Fruit fly (Drosophila melanogaster) whole organism, embryonic: ENCODE measurements around the gene Acf.

Source experiments
- Antp ChIP-seq: fragments of 200-800 bp; sonication (Bioruptor generic); optimal IDR thresholded peaks from 3 replicates; lab custom pipeline; 2016; ENCODE audit warnings: missing biosample characterization, missing genetic modification characterization
- Atf-2 ChIP-seq: fragments of 200-800 bp; sonication (Bioruptor generic); optimal IDR thresholded peaks from 2 replicates; lab custom pipeline; 2016; ENCODE audit warnings: missing biosample characterization, missing genetic modification characterization
- B-H1 ChIP-seq: fragments of 200-800 bp; sonication (Bioruptor generic); IDR thresholded peaks from 3 replicates; pipeline ENCODE4 v1.3.6; 2022; ENCODE audit warnings: missing biosample characterization, missing genetic modification characterization
- CG10267 ChIP-seq: fragments of 200-800 bp; sonication (Bioruptor generic); optimal IDR thresholded peaks from 2 replicates; lab custom pipeline; 2018; ENCODE audit warnings: missing biosample characterization, mild to moderate bottlenecking, missing genetic modification characterization, moderate library complexity
- CG10321 ChIP-seq: fragments of 200-800 bp; sonication (Bioruptor generic); IDR thresholded peaks from 2 replicates; pipeline ENCODE4 v1.3.6; 2022; ENCODE audit warnings: missing biosample characterization, missing genetic modification characterization
- CG11560 ChIP-seq: fragments of 200-800 bp; sonication (Bioruptor generic); IDR thresholded peaks from 3 replicates; pipeline ENCODE4 v1.3.6; 2022; ENCODE audit warnings: missing biosample characterization, missing genetic modification characterization
- CG12104 ChIP-seq: fragments of 200-800 bp; sonication (Bioruptor generic); optimal IDR thresholded peaks from 3 replicates; lab custom pipeline; 2016; ENCODE audit warnings: missing biosample characterization, missing genetic modification characterization
- CG13424 ChIP-seq: fragments of 200-800 bp; sonication (Bioruptor generic); optimal IDR thresholded peaks from 2 replicates; lab custom pipeline; 2019; ENCODE audit warnings: missing biosample characterization, mild to moderate bottlenecking, missing genetic modification characterization, moderate library complexity
- CG14860 ChIP-seq: fragments of 200-800 bp; sonication (Bioruptor generic); IDR thresholded peaks from 3 replicates; pipeline ENCODE4 v1.3.6; 2022; ENCODE audit warnings: missing biosample characterization, missing genetic modification characterization; ENCODE audit not compliant: partially characterized antibody
- CG15479 ChIP-seq: fragments of 200-800 bp; sonication (Bioruptor generic); optimal IDR thresholded peaks from 3 replicates; lab custom pipeline; 2019; ENCODE audit warnings: missing biosample characterization, mild to moderate bottlenecking, missing genetic modification characterization, moderate library complexity
- CG17829 ChIP-seq: fragments of 200-800 bp; optimal IDR thresholded peaks from 2 replicates; lab custom pipeline; 2019; ENCODE audit warnings: missing biosample characterization, mild to moderate bottlenecking, missing genetic modification characterization, moderate library complexity
- CG18011 ChIP-seq: fragments of 200-800 bp; sonication (Bioruptor generic); optimal IDR thresholded peaks from 2 replicates; lab custom pipeline; 2017; ENCODE audit warnings: missing biosample characterization, missing genetic modification characterization, mild to moderate bottlenecking, moderate library complexity, missing genotype
- CG18764 ChIP-seq: fragments of 200-800 bp; sonication (Bioruptor generic); optimal IDR thresholded peaks from 3 replicates; lab custom pipeline; 2016; ENCODE audit warnings: missing biosample characterization, missing genetic modification characterization
- CG2678 ChIP-seq: fragments of 200-800 bp; sonication (Bioruptor generic); optimal IDR thresholded peaks from 3 replicates; lab custom pipeline; 2019; ENCODE audit warnings: missing biosample characterization, mild to moderate bottlenecking, missing genetic modification characterization, moderate library complexity
- CG4328 ChIP-seq: fragments of 200-800 bp; sonication (Bioruptor generic); optimal IDR thresholded peaks from 3 replicates; lab custom pipeline; 2017; ENCODE audit warnings: missing biosample characterization, missing genetic modification reagents, missing genetic modification characterization
- CG4360 ChIP-seq: fragments of 200-800 bp; sonication (Bioruptor generic); IDR thresholded peaks from 2 replicates; pipeline ENCODE4 v1.3.6; 2022; ENCODE audit warnings: missing biosample characterization, missing genetic modification characterization
- CG6175 ChIP-seq: fragments of 200-800 bp; sonication (Bioruptor generic); IDR thresholded peaks from 3 replicates; pipeline ENCODE4 v1.3.6; 2022; ENCODE audit warnings: missing biosample characterization, missing genetic modification characterization
- CG8359 ChIP-seq: fragments of 200-800 bp; sonication (Bioruptor generic); optimal IDR thresholded peaks from 2 replicates; lab custom pipeline; 2017; ENCODE audit warnings: missing biosample characterization, mild to moderate bottlenecking, missing genetic modification characterization, borderline replicate concordance
- CG8924 ChIP-seq: fragments of 200-800 bp; optimal IDR thresholded peaks from 3 replicates; lab custom pipeline; 2019; ENCODE audit warnings: missing biosample characterization, mild to moderate bottlenecking, missing genetic modification characterization, moderate library complexity
- CG9215 ChIP-seq: fragments of 200-800 bp; sonication (Bioruptor generic); IDR thresholded peaks from 2 replicates; pipeline ENCODE4 v1.3.6; 2022; ENCODE audit warnings: missing biosample characterization, missing genetic modification characterization
- Camta ChIP-seq: fragments of 200-800 bp; sonication (Bioruptor generic); optimal IDR thresholded peaks from 2 replicates; lab custom pipeline; 2016; ENCODE audit warnings: missing biosample characterization, missing genetic modification characterization
- Dbx ChIP-seq: fragments of 200-800 bp; sonication (Bioruptor generic); IDR thresholded peaks from 3 replicates; pipeline ENCODE4 v1.3.6; 2022; ENCODE audit warnings: missing biosample characterization, missing genetic modification characterization
- Dref ChIP-seq: fragments of 200-800 bp; sonication (Bioruptor generic); IDR thresholded peaks from 2 replicates; pipeline ENCODE4 v1.3.6; 2022; ENCODE audit warnings: missing biosample characterization, missing genetic modification characterization
- E2f1 ChIP-seq: fragments of 200-800 bp; sonication (Bioruptor generic); IDR thresholded peaks from 2 replicates; pipeline ENCODE4 v1.3.6; 2022; ENCODE audit warnings: missing biosample characterization, missing genetic modification characterization
- H2.0 ChIP-seq: fragments of 200-800 bp; sonication (Bioruptor generic); IDR thresholded peaks from 2 replicates; pipeline ENCODE4 v1.3.6; 2022; ENCODE audit warnings: missing biosample characterization, missing genetic modification characterization
- Hr39 ChIP-seq: fragments of >200 bp; optimal IDR thresholded peaks from 2 replicates; lab custom pipeline; 2017
- Scr ChIP-seq: fragments of 200-800 bp; sonication (Bioruptor generic); IDR thresholded peaks from 2 replicates; pipeline ENCODE4 v1.3.6; 2022; ENCODE audit warnings: missing biosample characterization, missing genetic modification characterization; ENCODE audit not compliant: partially characterized antibody
- Ssrp ChIP-seq: fragments of 200-800 bp; sonication (Bioruptor generic); optimal IDR thresholded peaks from 2 replicates; lab custom pipeline; 2018; ENCODE audit warnings: missing biosample characterization, mild to moderate bottlenecking, missing genetic modification characterization, moderate library complexity
- TFAM ChIP-seq: fragments of 200-800 bp; sonication (Bioruptor generic); optimal IDR thresholded peaks from 2 replicates; lab custom pipeline; 2017; ENCODE audit warnings: missing biosample characterization, missing genetic modification characterization, inconsistent platforms
- Xrp1 ChIP-seq: fragments of 200-800 bp; sonication (Bioruptor generic); IDR thresholded peaks from 2 replicates; pipeline ENCODE4 v1.3.6; 2022; ENCODE audit warnings: missing biosample characterization, missing genetic modification characterization
- esg ChIP-seq: fragments of 200-800 bp; sonication (Bioruptor generic); conservative IDR thresholded peaks from 2 replicates; pipeline ENCODE4 v1.3.6; 2022; ENCODE audit warnings: missing biosample characterization, missing genetic modification characterization
- gsb ChIP-seq: fragments of 200-800 bp; sonication (Bioruptor generic); IDR thresholded peaks from 2 replicates; pipeline ENCODE4 v1.3.6; 2022; ENCODE audit warnings: missing biosample characterization, missing genetic modification characterization
- gsb-n ChIP-seq: fragments of 200-800 bp; sonication (Bioruptor generic); optimal IDR thresholded peaks from 3 replicates; lab custom pipeline; 2018; ENCODE audit warnings: missing biosample characterization, mild to moderate bottlenecking, missing genetic modification characterization
- her ChIP-seq: fragments of 200-800 bp; sonication (Bioruptor generic); optimal IDR thresholded peaks from 2 replicates; lab custom pipeline; 2016; ENCODE audit warnings: missing biosample characterization, missing genetic modification characterization
- jing ChIP-seq: fragments of 200-800 bp; sonication (Bioruptor generic); optimal IDR thresholded peaks from 2 replicates; lab custom pipeline; 2018; ENCODE audit warnings: missing biosample characterization, mild to moderate bottlenecking, missing genetic modification characterization
- lab ChIP-seq: fragments of 200-800 bp; sonication (Bioruptor generic); optimal IDR thresholded peaks from 3 replicates; lab custom pipeline; 2017; ENCODE audit warnings: missing biosample characterization, missing genetic modification characterization, mild to moderate bottlenecking, moderate library complexity, missing genetic modification reagents
- lov ChIP-seq, 2 experiments: fragments of 200-800 bp in 1 of 2; fragments of >200 bp in 1 of 2; sonication (Bioruptor generic) in 1 of 2; IDR thresholded peaks in 1 of 2; optimal IDR thresholded peaks in 1 of 2; 2 replicates in 1 of 2; 3 replicates in 1 of 2; pipeline versions ENCODE4 v1.3.6 to Lab custom; 2017 to 2022; ENCODE audit warnings: missing biosample characterization in 1 of 2, missing genetic modification characterization in 1 of 2
- nmo ChIP-seq: fragments of 200-800 bp; sonication (Bioruptor generic); optimal IDR thresholded peaks from 2 replicates; lab custom pipeline; 2018; ENCODE audit warnings: missing biosample characterization, mild to moderate bottlenecking, missing genetic modification characterization, moderate library complexity
- p53 ChIP-seq: fragments of 200-800 bp; sonication (Bioruptor generic); optimal IDR thresholded peaks from 2 replicates; lab custom pipeline; 2016; ENCODE audit warnings: missing biosample characterization, missing genetic modification characterization
- run ChIP-seq: fragments of 200-800 bp; sonication (Bioruptor generic); optimal IDR thresholded peaks from 3 replicates; lab custom pipeline; 2018; ENCODE audit warnings: missing biosample characterization, mild to moderate bottlenecking, missing genetic modification characterization
- sens ChIP-seq: fragments of 200-800 bp; sonication (Bioruptor generic); peaks from one replicate; lab custom pipeline; 2016; ENCODE audit warnings: missing biosample characterization, missing genetic modification characterization
- shn ChIP-seq: fragments of 200-800 bp; sonication (Bioruptor generic); optimal IDR thresholded peaks from 3 replicates; lab custom pipeline; 2016; ENCODE audit warnings: missing biosample characterization, missing genetic modification characterization
- sob ChIP-seq: fragments of 200-800 bp; sonication (Bioruptor generic); IDR thresholded peaks from 2 replicates; pipeline ENCODE4 v1.3.6; 2022; ENCODE audit warnings: missing biosample characterization, missing genetic modification characterization
- stwl ChIP-seq: fragments of 200-800 bp; sonication (Bioruptor generic); optimal IDR thresholded peaks from 3 replicates; lab custom pipeline; 2018; ENCODE audit warnings: missing biosample characterization, mild to moderate bottlenecking, missing genetic modification characterization, moderate library complexity
- tgo ChIP-seq: fragments of 200-800 bp; sonication (Bioruptor generic); IDR thresholded peaks from 3 replicates; pipeline ENCODE4 v1.3.6; 2022; ENCODE audit warnings: missing biosample characterization, missing genetic modification characterization
- tup ChIP-seq: fragments of 200-800 bp; sonication (Bioruptor generic); optimal IDR thresholded peaks from 2 replicates; lab custom pipeline; 2016; ENCODE audit warnings: missing biosample characterization, mild to moderate bottlenecking, missing genetic modification characterization, moderate library complexity
- twi ChIP-seq: fragments of 200-800 bp; optimal IDR thresholded peaks from 2 replicates; lab custom pipeline; 2019; ENCODE audit warnings: missing biosample characterization, mild to moderate bottlenecking, missing genetic modification characterization, moderate library complexity
- unpg ChIP-seq: fragments of 200-800 bp; sonication (Bioruptor generic); optimal IDR thresholded peaks from 3 replicates; lab custom pipeline; 2018; ENCODE audit warnings: missing biosample characterization, mild to moderate bottlenecking, missing genetic modification characterization, moderate library complexity
- wor ChIP-seq: fragments of 200-800 bp; sonication (Bioruptor generic); IDR thresholded peaks from 2 replicates; pipeline ENCODE4 v1.3.6; 2022; ENCODE audit warnings: missing biosample characterization, missing genetic modification characterization
- zen ChIP-seq: fragments of 200-800 bp; sonication (Bioruptor generic); optimal IDR thresholded peaks from 3 replicates; lab custom pipeline; 2018; ENCODE audit warnings: missing biosample characterization, mild to moderate bottlenecking, missing genetic modification characterization, moderate library complexity
- zfh1 ChIP-seq: fragments of 200-800 bp; sonication (Bioruptor generic); IDR thresholded peaks from 3 replicates; pipeline ENCODE4 v1.3.6; 2022; ENCODE audit warnings: missing biosample characterization, missing genetic modification characterization

Gene Acf

DNA sequence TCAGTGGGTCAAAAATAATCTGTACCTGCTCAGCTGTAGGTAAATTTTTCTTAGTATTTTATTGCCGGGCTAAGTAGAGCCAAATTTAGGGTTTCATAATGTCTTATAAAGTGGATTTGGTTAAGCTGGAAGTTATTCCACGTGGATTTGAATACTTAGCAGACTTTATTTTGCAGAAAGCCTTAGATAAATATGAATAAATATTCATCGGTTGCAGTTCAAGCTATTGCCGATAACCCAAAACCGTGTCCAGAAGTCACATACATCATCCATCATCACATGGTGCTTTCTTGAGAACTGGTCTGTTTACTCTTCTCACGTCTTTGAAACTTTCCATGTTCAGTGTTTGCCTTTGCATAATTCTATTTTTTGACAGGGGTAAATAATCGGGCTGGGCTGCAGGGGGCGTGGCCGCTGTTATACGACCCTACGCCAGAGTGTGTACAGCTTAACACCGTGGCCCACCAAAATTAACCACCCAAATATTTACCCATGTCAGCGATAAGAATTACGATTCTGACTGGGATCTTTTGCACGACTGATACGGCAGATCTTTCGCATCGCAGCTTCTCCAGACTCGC is 35.1 kb upstream of the Acf start, which contains the start of gene CG2187 (continued):
- no peak for TF ChIP-seq CG2678 (tag; lab: Kevin White, UChicago)
- TF ChIP-seq CG13424 = peak; percentile 25
- no peak for TF ChIP-seq H2.0 (GFP tag; lab: Robert Waterston, UW)
- no peak for TF ChIP-seq sob (GFP tag; lab: Robert Waterston, UW)
- no peak for TF ChIP-seq her (GFP tag; lab: Kevin White, UChicago)
- TF ChIP-seq CG9215 = no peak
- no peak for TF ChIP-seq lov (optimal IDR thresholded peaks at IDR 0.05; lab: Kevin White, UChicago)
- TF ChIP-seq lov (GFP tag; IDR thresholded peaks at IDR 0.05; lab: Robert Waterston, UW) = no peak
- no peak for TF ChIP-seq Dref (GFP tag; lab: Robert Waterston, UW)
- TF ChIP-seq zen (tag; lab: Kevin White, UChicago) = no peak
- no peak for TF ChIP-seq CG11560 (tag; lab: Robert Waterston, UW)
- TF ChIP-seq wor (GFP tag; lab: Robert Waterston, UW) = no peak
- TF ChIP-seq B-H1 (GFP tag; lab: Robert Waterston, UW) = no peak
- TF ChIP-seq CG8359 (GFP tag; lab: Kevin White, UChicago) = no peak
- no peak for TF ChIP-seq Antp
- TF ChIP-seq CG18764 = no peak
- TF ChIP-seq run (tag; lab: Kevin White, UChicago) = no peak
- TF ChIP-seq Ssrp (tag; lab: Kevin White, UChicago) = no peak
- TF ChIP-seq CG10267 = no peak
- no peak for TF ChIP-seq p53 (GFP tag; lab: Kevin White, UChicago)
- TF ChIP-seq Scr (GFP tag; lab: Robert Waterston, UW) = no peak
- no peak for TF ChIP-seq CG10321 (GFP tag; lab: Robert Waterston, UW)
- TF ChIP-seq CG15479 (GFP tag; lab: Kevin White, UChicago) = peak; percentile 27
- no peak for TF ChIP-seq zfh1 (GFP tag; lab: Robert Waterston, UW)
- TF ChIP-seq TFAM (GFP tag; lab: Kevin White, UChicago) = no peak
- TF ChIP-seq Atf-2 = no peak
- no peak for TF ChIP-seq CG6175 (GFP tag; lab: Robert Waterston, UW)
- TF ChIP-seq Dbx (GFP tag; lab: Robert Waterston, UW) = peak; percentile 18; the same call in 1 of the 3 replicates
- TF ChIP-seq jing (GFP tag; lab: Kevin White, UChicago) = no peak
- TF ChIP-seq Camta (GFP tag; lab: Kevin White, UChicago) = no peak
- no peak for TF ChIP-seq Hr39
- peak; percentile 36 for TF ChIP-seq sens (GFP tag; lab: Kevin White, UChicago)
- TF ChIP-seq shn (GFP tag; lab: Kevin White, UChicago) = no peak
- peak; percentile 16 for TF ChIP-seq unpg (GFP tag; lab: Kevin White, UChicago)
- TF ChIP-seq CG18011 (GFP tag; lab: Kevin White, UChicago) = no peak
- TF ChIP-seq gsb (GFP tag; lab: Robert Waterston, UW) = no peak
- TF ChIP-seq lab (GFP tag; lab: Kevin White, UChicago) = peak; percentile 60
- TF ChIP-seq CG17829 (tag; lab: Kevin White, UChicago) = no peak
- no peak for TF ChIP-seq CG14860 (GFP tag; lab: Robert Waterston, UW)
- TF ChIP-seq tgo = no peak
- no peak for TF ChIP-seq gsb-n (tag; lab: Kevin White, UChicago)
- no peak for TF ChIP-seq E2f1 (GFP tag; lab: Robert Waterston, UW)
- TF ChIP-seq CG12104 (GFP tag; lab: Kevin White, UChicago) = peak; percentile 12
- TF ChIP-seq twi (tag; lab: Kevin White, UChicago) = no peak
- TF ChIP-seq nmo (GFP tag; lab: Kevin White, UChicago) = no peak
- TF ChIP-seq CG8924 (tag; lab: Kevin White, UChicago) = peak; percentile 6
- no peak for TF ChIP-seq CG4328 (GFP tag; lab: Kevin White, UChicago)
- no peak for TF ChIP-seq tup
- no peak for TF ChIP-seq stwl (tag; lab: Kevin White, UChicago)
- TF ChIP-seq CG4360 (GFP tag; lab: Robert Waterston, UW) = no peak
- 0 out of 2 replicates have a peak, but pooled peaks have one; percentile 30 for TF ChIP-seq Xrp1 (GFP tag; lab: Robert Waterston, UW)
- no peak for TF ChIP-seq esg
